Fruit fly (Drosophila melanogaster) whole organism, adult: ENCODE results near the gene Npc2h.

Experiments
- CG14711 ChIP-seq: fragments of 200-800 bp; sonication (Bioruptor generic); optimal IDR thresholded peaks from 2 replicates; lab custom pipeline; 2018; ENCODE audit warnings: missing biosample characterization, mild to moderate bottlenecking, missing genetic modification characterization, moderate library complexity
- CG5204 ChIP-seq: fragments of 200-800 bp; sonication (Bioruptor generic); optimal IDR thresholded peaks from 2 replicates; lab custom pipeline; 2016; ENCODE audit warnings: missing biosample characterization, missing genetic modification characterization
- CG7101 ChIP-seq: fragments of 200-800 bp; sonication (Bioruptor generic); optimal IDR thresholded peaks from 2 replicates; lab custom pipeline; 2018; ENCODE audit warnings: missing biosample characterization, mild to moderate bottlenecking, missing genetic modification characterization, moderate library complexity
- Crg-1 ChIP-seq: fragments of 200-800 bp; sonication (Bioruptor generic); optimal IDR thresholded peaks from 2 replicates; lab custom pipeline; 2016; ENCODE audit warnings: missing biosample characterization, missing genetic modification characterization
- pad ChIP-seq: fragments of 200-800 bp; sonication (Bioruptor generic); optimal IDR thresholded peaks from 3 replicates; lab custom pipeline; 2017; ENCODE audit warnings: missing biosample characterization, missing genetic modification characterization, mild to moderate bottlenecking, moderate library complexity, missing genetic modification reagents
- tj ChIP-seq: fragments of 200-800 bp; sonication (Bioruptor generic); optimal IDR thresholded peaks from 3 replicates; lab custom pipeline; 2017; ENCODE audit warnings: missing biosample characterization, mild to moderate bottlenecking, missing genetic modification characterization, moderate library complexity

DNA sequence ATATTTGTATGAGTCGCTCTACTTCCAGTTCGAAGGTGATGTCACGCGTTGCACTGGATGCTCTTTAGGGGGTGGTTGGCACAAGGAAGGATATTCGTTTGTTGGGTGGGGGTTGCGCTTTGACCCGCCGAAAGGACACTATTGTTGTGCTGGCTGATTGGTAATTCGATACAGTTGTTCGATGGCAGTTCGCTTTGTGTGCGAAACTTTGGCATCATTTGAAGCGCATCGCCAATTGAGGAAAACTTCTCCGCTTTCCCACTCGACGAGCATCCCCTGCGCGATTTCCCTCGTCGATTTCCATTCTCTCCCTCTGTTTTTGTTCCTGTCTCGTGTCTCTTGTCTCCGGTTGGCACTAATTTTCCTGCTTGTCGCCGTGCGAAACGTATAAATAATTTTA, 35.6 kb downstream of the Npc2h start:
- no peak for TF ChIP-seq pad (GFP tag; lab: Kevin White, UChicago)
- no peak for TF ChIP-seq CG5204 (GFP tag; lab: Kevin White, UChicago)
- no peak for TF ChIP-seq Crg-1 (GFP tag; lab: Kevin White, UChicago)
- no peak for TF ChIP-seq tj (GFP tag; lab: Kevin White, UChicago)
- TF ChIP-seq CG7101 (tag; lab: Kevin White, UChicago) = no peak
- TF ChIP-seq CG14711 = no peak
